Fruit fly (Drosophila melanogaster) whole organism, embryonic: ENCODE results near the gene CG6005.

Experiments
- Asciz ChIP-seq: fragments of 200-800 bp; sonication (Bioruptor generic); optimal IDR thresholded peaks from 2 replicates; lab custom pipeline; 2017; ENCODE audit warnings: missing biosample characterization, mild to moderate bottlenecking, missing genetic modification characterization, missing genetic modification reagents
- Awh ChIP-seq: fragments of 200-800 bp; sonication (Bioruptor generic); IDR thresholded peaks from 2 replicates; pipeline ENCODE4, ENCODE4 v1.3.6; 2022; ENCODE audit warnings: missing biosample characterization, missing genetic modification characterization
- B-H1 ChIP-seq: fragments of 200-800 bp; sonication (Bioruptor generic); IDR thresholded peaks from 3 replicates; pipeline ENCODE4 v1.3.6; 2022; ENCODE audit warnings: missing biosample characterization, missing genetic modification characterization
- CG10431 ChIP-seq: fragments of 200-800 bp; sonication (Bioruptor generic); optimal IDR thresholded peaks from 3 replicates; lab custom pipeline; 2018; ENCODE audit warnings: missing biosample characterization, mild to moderate bottlenecking, missing genetic modification characterization
- CG11504 ChIP-seq: fragments of 200-800 bp; sonication (Bioruptor generic); optimal IDR thresholded peaks from 3 replicates; lab custom pipeline; 2019; ENCODE audit warnings: missing biosample characterization, mild to moderate bottlenecking, missing genetic modification characterization, moderate library complexity
- CG12942 ChIP-seq: fragments of 200-800 bp; sonication (Bioruptor generic); optimal IDR thresholded peaks from 3 replicates; lab custom pipeline; 2016; ENCODE audit warnings: missing biosample characterization, missing genetic modification characterization
- CG13123 ChIP-seq: fragments of 200-800 bp; sonication (Bioruptor generic); optimal IDR thresholded peaks from 2 replicates; lab custom pipeline; 2016; ENCODE audit warnings: missing biosample characterization, missing genetic modification characterization
- CG16813 ChIP-seq: fragments of 200-800 bp; sonication (Bioruptor generic); IDR thresholded peaks from 3 replicates; pipeline ENCODE4 v1.3.6; 2022; ENCODE audit warnings: missing biosample characterization, missing genetic modification characterization; ENCODE audit not compliant: partially characterized antibody
- CG1832 ChIP-seq: fragments of 200-800 bp; sonication (Bioruptor generic); optimal IDR thresholded peaks from 2 replicates; lab custom pipeline; 2017; ENCODE audit warnings: missing biosample characterization, mild to moderate bottlenecking, missing genetic modification characterization, inconsistent platforms
- CG2712 ChIP-seq: fragments of 200-800 bp; optimal IDR thresholded peaks from 3 replicates; lab custom pipeline; 2019; ENCODE audit warnings: missing biosample characterization, mild to moderate bottlenecking, missing genetic modification characterization, moderate library complexity
- CG2889 ChIP-seq: fragments of 200-800 bp; sonication (Bioruptor generic); IDR thresholded peaks from 3 replicates; pipeline ENCODE4 v1.3.6; 2022; ENCODE audit warnings: missing biosample characterization, missing genetic modification characterization
- CG30020 ChIP-seq: fragments of 200-800 bp; optimal IDR thresholded peaks from 2 replicates; lab custom pipeline; 2019; ENCODE audit warnings: missing biosample characterization, mild to moderate bottlenecking, missing genetic modification characterization, moderate library complexity
- CG31365 ChIP-seq: fragments of 200-800 bp; sonication (Bioruptor generic); optimal IDR thresholded peaks from 2 replicates; lab custom pipeline; 2018; ENCODE audit warnings: missing biosample characterization, mild to moderate bottlenecking, missing genetic modification characterization
- CG31441 ChIP-seq: fragments of 200-800 bp; sonication (Bioruptor generic); IDR thresholded peaks from 2 replicates; pipeline ENCODE4 v1.3.6; 2022; ENCODE audit warnings: missing biosample characterization, missing genetic modification characterization
- CG33213 ChIP-seq: fragments of 200-800 bp; sonication (Bioruptor generic); optimal IDR thresholded peaks from 3 replicates; lab custom pipeline; 2016; ENCODE audit warnings: missing biosample characterization, missing genetic modification characterization
- CG34224 ChIP-seq: fragments of 200-800 bp; sonication (Bioruptor generic); IDR thresholded peaks from 3 replicates; pipeline ENCODE4 v1.3.6; 2022; ENCODE audit warnings: missing biosample characterization, missing genetic modification characterization; ENCODE audit not compliant: partially characterized antibody
- CG4360 ChIP-seq: fragments of 200-800 bp; sonication (Bioruptor generic); IDR thresholded peaks from 2 replicates; pipeline ENCODE4 v1.3.6; 2022; ENCODE audit warnings: missing biosample characterization, missing genetic modification characterization
- CG4617 ChIP-seq: fragments of 200-800 bp; sonication (Bioruptor generic); optimal IDR thresholded peaks from 3 replicates; lab custom pipeline; 2016; ENCODE audit warnings: missing biosample characterization, missing genetic modification characterization, borderline replicate concordance
- CG4730 ChIP-seq: fragments of 200-800 bp; sonication (Bioruptor generic); IDR thresholded peaks from 2 replicates; pipeline ENCODE4 v1.3.6; 2022; ENCODE audit warnings: missing biosample characterization, missing genetic modification characterization
- CG6254 ChIP-seq: fragments of 200-800 bp; sonication (Bioruptor generic); optimal IDR thresholded peaks from 3 replicates; lab custom pipeline; 2017; ENCODE audit warnings: mild to moderate bottlenecking, missing biosample characterization, missing genetic modification reagents, missing genetic modification characterization
- CG9797 ChIP-seq: fragments of 200-800 bp; sonication (Bioruptor generic); optimal IDR thresholded peaks from 3 replicates; lab custom pipeline; 2018; ENCODE audit warnings: missing biosample characterization, mild to moderate bottlenecking, missing genetic modification characterization
- CHES-1-like ChIP-seq: fragments of 200-800 bp; sonication (Bioruptor generic); optimal IDR thresholded peaks from 2 replicates; lab custom pipeline; 2016; ENCODE audit warnings: missing biosample characterization, missing genetic modification characterization
- CrebB ChIP-seq: fragments of 200-800 bp; sonication (Bioruptor generic); optimal IDR thresholded peaks from 3 replicates; lab custom pipeline; 2018; ENCODE audit warnings: missing biosample characterization, mild to moderate bottlenecking, missing genetic modification characterization
- Deaf1 ChIP-seq: fragments of 200-800 bp; optimal IDR thresholded peaks from 3 replicates; lab custom pipeline; 2019; ENCODE audit warnings: missing biosample characterization, mild to moderate bottlenecking, missing genetic modification characterization, moderate library complexity
- HHEX ChIP-seq: fragments of 200-800 bp; sonication (Bioruptor generic); optimal IDR thresholded peaks from 3 replicates; lab custom pipeline; 2017; ENCODE audit warnings: missing biosample characterization, mild to moderate bottlenecking, missing genetic modification characterization, missing genetic modification reagents
- HLH4C ChIP-seq: fragments of 200-800 bp; sonication (Bioruptor generic); IDR thresholded peaks from 3 replicates; pipeline ENCODE4 v1.3.6; 2022; ENCODE audit warnings: missing biosample characterization, missing genetic modification characterization; ENCODE audit not compliant: partially characterized antibody
- Hey ChIP-seq: fragments of 200-800 bp; sonication (Bioruptor generic); optimal IDR thresholded peaks from 3 replicates; lab custom pipeline; 2018; ENCODE audit warnings: missing biosample characterization, mild to moderate bottlenecking, missing genetic modification characterization
- Pdp1 ChIP-seq, 2 experiments: fragments of 200-800 bp; sonication (Bioruptor generic); optimal IDR thresholded peaks; 3 replicates each; lab custom pipeline; 2016; ENCODE audit warnings: missing biosample characterization in 2 of 2, missing genetic modification characterization in 2 of 2, mild to moderate bottlenecking in 1 of 2, moderate library complexity in 1 of 2
- Ravus ChIP-seq: fragments of 200-800 bp; sonication (Bioruptor generic); IDR thresholded peaks from 2 replicates; pipeline ENCODE4 v1.3.6; 2022; ENCODE audit warnings: missing biosample characterization, missing genetic modification characterization
- Sin3A ChIP-seq: fragments of >200 bp; optimal IDR thresholded peaks from 2 replicates; lab custom pipeline; 2018
- Stat92E ChIP-seq, 3 experiments: fragments of >200 bp in 2 of 3; fragments of 200-800 bp in 1 of 3; sonication (Bioruptor generic) in 1 of 3; optimal IDR thresholded peaks; 2 replicates each; lab custom pipeline; 2017 to 2019; ENCODE audit warnings: missing biosample characterization in 3 of 3, missing genetic modification characterization in 3 of 3, mild to moderate bottlenecking in 1 of 3, moderate library complexity in 1 of 3
- TFAM ChIP-seq: fragments of 200-800 bp; sonication (Bioruptor generic); optimal IDR thresholded peaks from 2 replicates; lab custom pipeline; 2017; ENCODE audit warnings: missing biosample characterization, missing genetic modification characterization, inconsistent platforms
- abd-A ChIP-seq: fragments of 200-800 bp; sonication (Bioruptor generic); optimal IDR thresholded peaks from 3 replicates; lab custom pipeline; 2019; ENCODE audit warnings: missing biosample characterization, mild to moderate bottlenecking, missing genetic modification characterization, moderate library complexity
- ap ChIP-seq: fragments of 200-800 bp; sonication (Bioruptor generic); IDR thresholded peaks from 2 replicates; pipeline ENCODE4 v1.3.6; 2022; ENCODE audit warnings: missing biosample characterization, missing genetic modification characterization
- ato ChIP-seq: fragments of 200-800 bp; sonication (Bioruptor generic); IDR thresholded peaks from 2 replicates; pipeline ENCODE4 v1.3.6; 2022; ENCODE audit warnings: missing biosample characterization, missing genetic modification characterization; ENCODE audit not compliant: partially characterized antibody
- cato ChIP-seq: fragments of 200-800 bp; sonication (Bioruptor generic); optimal IDR thresholded peaks from 2 replicates; lab custom pipeline; 2016; ENCODE audit warnings: missing biosample characterization, missing genetic modification characterization, borderline replicate concordance
- ken ChIP-seq: fragments of 200-800 bp; sonication (Bioruptor generic); IDR thresholded peaks from 3 replicates; pipeline ENCODE4 v1.3.6; 2022; ENCODE audit warnings: missing biosample characterization, missing genetic modification characterization
- mld ChIP-seq: fragments of 200-800 bp; sonication (Bioruptor generic); IDR thresholded peaks from 3 replicates; pipeline ENCODE4 v1.3.6; 2022; ENCODE audit warnings: missing biosample characterization, missing genetic modification characterization; ENCODE audit not compliant: partially characterized antibody
- nerfin-2 ChIP-seq: fragments of 200-800 bp; sonication (Bioruptor generic); IDR thresholded peaks from 2 replicates; pipeline ENCODE4 v1.3.6; 2022; ENCODE audit warnings: missing biosample characterization, missing genetic modification characterization; ENCODE audit not compliant: partially characterized antibody
- odd ChIP-seq: fragments of 200-800 bp; sonication (Bioruptor generic); optimal IDR thresholded peaks from 2 replicates; lab custom pipeline; 2017; ENCODE audit warnings: missing biosample characterization, mild to moderate bottlenecking, missing genetic modification characterization
- ranshi ChIP-seq: fragments of 200-800 bp; sonication (Bioruptor generic); IDR thresholded peaks from 2 replicates; pipeline ENCODE4 v1.3.6; 2022; ENCODE audit warnings: missing biosample characterization, missing genetic modification characterization
- so ChIP-seq: fragments of 200-800 bp; sonication (Bioruptor generic); IDR thresholded peaks from 3 replicates; pipeline ENCODE4 v1.3.6; 2022; ENCODE audit warnings: missing biosample characterization, missing genetic modification characterization
- sqz ChIP-seq: fragments of 200-800 bp; sonication (Bioruptor generic); optimal IDR thresholded peaks from 3 replicates; lab custom pipeline; 2018; ENCODE audit warnings: missing biosample characterization, mild to moderate bottlenecking, missing genetic modification characterization
- ssp ChIP-seq: fragments of 200-800 bp; sonication (Bioruptor generic); IDR thresholded peaks from 2 replicates; pipeline ENCODE4 v1.3.6; 2022; ENCODE audit warnings: missing biosample characterization, missing genetic modification characterization
- toy ChIP-seq: fragments of 200-800 bp; sonication (Bioruptor generic); IDR thresholded peaks from 2 replicates; pipeline ENCODE4 v1.3.6; 2022; ENCODE audit warnings: missing biosample characterization, missing genetic modification characterization
- usp ChIP-seq: fragments of >200 bp; optimal IDR thresholded peaks from 2 replicates; lab custom pipeline; 2017; ENCODE audit warnings: missing biosample characterization, missing genetic modification characterization
- wor ChIP-seq: fragments of 200-800 bp; sonication (Bioruptor generic); IDR thresholded peaks from 2 replicates; pipeline ENCODE4 v1.3.6; 2022; ENCODE audit warnings: missing biosample characterization, missing genetic modification characterization
- zfh1 ChIP-seq: fragments of 200-800 bp; sonication (Bioruptor generic); IDR thresholded peaks from 3 replicates; pipeline ENCODE4 v1.3.6; 2022; ENCODE audit warnings: missing biosample characterization, missing genetic modification characterization
- zfh2 ChIP-seq: fragments of 200-800 bp; sonication (Bioruptor generic); optimal IDR thresholded peaks from 2 replicates; lab custom pipeline; 2016; ENCODE audit warnings: missing biosample characterization, missing genetic modification characterization

Gene CG6005

dm6 chr3R:18983614-18984185, 40.1 kb downstream of the CG6005 start, which contains the start of the genes snRNP-U1-C and gukh (continued):
- TF ChIP-seq Asciz (GFP tag; lab: Kevin White, UChicago) = peak; percentile 29
- TF ChIP-seq Awh = peak; percentile 78
- TF ChIP-seq cato (GFP tag; lab: Kevin White, UChicago) = peak; percentile 20
- peak; percentile 53 for TF ChIP-seq CG34224
- peak; percentile 49 for TF ChIP-seq CHES-1-like (GFP tag; lab: Kevin White, UChicago)
- TF ChIP-seq ap = peak; percentile 81
- TF ChIP-seq ssp (GFP tag; lab: Robert Waterston, UW) = peak; percentile 58
- peak; percentile 74 for TF ChIP-seq abd-A (tag; lab: Kevin White, UChicago)
- TF ChIP-seq Pdp1 (GFP tag; optimal IDR thresholded peaks at IDR 0.05; lab: Kevin White, UChicago) = peak; percentile 18 to 84
- peak; percentile 72 for TF ChIP-seq Deaf1 (tag; lab: Kevin White, UChicago)
- TF ChIP-seq CG4617 (GFP tag; lab: Kevin White, UChicago) = peak; percentile 88
- peak; percentile 99 for TF ChIP-seq CG9797 (GFP tag; lab: Kevin White, UChicago)
- TF ChIP-seq ato (GFP tag; lab: Robert Waterston, UW) = no peak
- TF ChIP-seq CG33213 = peak; percentile 52
- peak; percentile 48; the same call in 1 of the 3 replicates for TF ChIP-seq HLH4C (GFP tag; lab: Robert Waterston, UW)
- TF ChIP-seq zfh2 = peak; percentile 51
- TF ChIP-seq Sin3A (lab: Kevin White, UChicago) = peak; percentile 63
- peak; percentile 76 for TF ChIP-seq CrebB (tag; lab: Kevin White, UChicago)
- peak; percentile 0 for TF ChIP-seq CG10431 (GFP tag; lab: Kevin White, UChicago)
- TF ChIP-seq ranshi (GFP tag; lab: Robert Waterston, UW) = peak; percentile 78
- peak; percentile 83 for TF ChIP-seq CG12942
- TF ChIP-seq CG11504 = peak; percentile 83
- TF ChIP-seq mld (GFP tag; lab: Robert Waterston, UW) = no peak
- TF ChIP-seq CG16813 (GFP tag; lab: Robert Waterston, UW) = peak; percentile 69; the same call in 2 of the 3 replicates
- peak; percentile 49 for TF ChIP-seq CG4360 (GFP tag; lab: Robert Waterston, UW)
- 0 out of 2 replicates have a peak, but pooled peaks have one; percentile 29 for TF ChIP-seq nerfin-2 (GFP tag; lab: Robert Waterston, UW)
- peak in 1 of 3 experiments; percentile 70 for TF ChIP-seq Stat92E (GFP tag; optimal IDR thresholded peaks at IDR 0.05; lab: Kevin White, UChicago)
- peak; percentile 25 for TF ChIP-seq HHEX (GFP tag; lab: Kevin White, UChicago)
- no peak for TF ChIP-seq CG1832 (GFP tag; lab: Kevin White, UChicago)
- TF ChIP-seq CG30020 = peak; percentile 66
- TF ChIP-seq CG4730 (GFP tag; lab: Robert Waterston, UW) = peak; percentile 73; the same call in 1 of the 2 replicates
- TF ChIP-seq ken (GFP tag; lab: Robert Waterston, UW) = peak; percentile 80
- TF ChIP-seq sqz (GFP tag; lab: Kevin White, UChicago) = peak; percentile 45
- peak; percentile 67 for TF ChIP-seq CG13123
- TF ChIP-seq CG31365 = peak; percentile 18
- TF ChIP-seq CG2712 (tag; lab: Kevin White, UChicago) = peak; percentile 88
- TF ChIP-seq Ravus = peak; percentile 47
- TF ChIP-seq CG2889 = peak; percentile 86
- peak; percentile 86 for TF ChIP-seq CG31441
- TF ChIP-seq TFAM (GFP tag; lab: Kevin White, UChicago) = no peak
- TF ChIP-seq toy (GFP tag; lab: Robert Waterston, UW) = 0 out of 2 replicates have a peak, but pooled peaks have one; percentile 33
- TF ChIP-seq B-H1 (GFP tag; lab: Robert Waterston, UW) = peak; percentile 54; the same call in 1 of the 3 replicates
- TF ChIP-seq usp (GFP tag; lab: Kevin White, UChicago) = no peak
- TF ChIP-seq odd (GFP tag; lab: Kevin White, UChicago) = peak; percentile 61
- no peak for TF ChIP-seq CG6254 (GFP tag; lab: Kevin White, UChicago)
- peak; percentile 87 for TF ChIP-seq so (GFP tag; lab: Robert Waterston, UW)
- peak; percentile 87 for TF ChIP-seq zfh1 (GFP tag; lab: Robert Waterston, UW)
- TF ChIP-seq wor = peak; percentile 64
- peak; percentile 5 for TF ChIP-seq Hey (tag; lab: Kevin White, UChicago)
